Worm (Caenorhabditis elegans): ENCODE measurements around the gene lad-2.
A peak's percentile ranks its signal among the peaks of the same experiment; 100 is the strongest.

Gene lad-2

ce11 chrIV:3012374-3013142 lies 34.3 kb upstream of the lad-2 start, which contains the start of the genes Y54G2A.28 and vrp-1 (continued):
- TF ChIP-seq Y56A3A.18 (GFP tag; IDR thresholded peaks at IDR 0.05): peak; percentile 57; the same call in 1 of the 2 replicates
- TF ChIP-seq hmg-1.2 (GFP tag; IDR thresholded peaks at IDR 0.05): no peak
- TF ChIP-seq lag-1 (GFP tag; IDR thresholded peaks at IDR 0.05): no peak
- TF ChIP-seq atf-7 (tag; optimal IDR thresholded peaks at IDR 0.05): peak; percentile 76
- peak; percentile 57; the same call in 1 of the 2 replicates for TF ChIP-seq let-526 (GFP tag; IDR thresholded peaks at IDR 0.05)
- TF ChIP-seq lin-40 (tag; optimal IDR thresholded peaks at IDR 0.05): peak; percentile 17
- TF ChIP-seq ets-4 (GFP tag; optimal IDR thresholded peaks at IDR 0.05): no peak
- peak; percentile 1 for TF ChIP-seq madf-10 (tag; optimal IDR thresholded peaks at IDR 0.05)
- TF ChIP-seq let-607 (tag; optimal IDR thresholded peaks at IDR 0.05): peak; percentile 94 to 96
- 0 out of 2 replicates have a peak, but pooled peaks have one; percentile 17 for TF ChIP-seq K11D2.4 (GFP tag; IDR thresholded peaks at IDR 0.05)

- TF ChIP-seq hmg-20 (GFP tag; IDR thresholded peaks at IDR 0.05) (no peak), lin-54 (GFP tag; optimal IDR thresholded peaks at IDR 0.05) (peak; percentile 23), mcd-1 (GFP tag; IDR thresholded peaks at IDR 0.05) (peak; percentile 57; the same call in 1 of the 2 replicates)
These were observed 33.4 kb upstream of the lad-2 start for ce11 chrIV:3011647-3012046.

- TF ChIP-seq cebp-2 (GFP tag; IDR thresholded peaks at IDR 0.05) (no peak), F39B2.1 (GFP tag; IDR thresholded peaks at IDR 0.05) (no peak), madf-8 (GFP tag; conservative IDR thresholded peaks at IDR 0.05) (peak; percentile 50; the same call in 1 of the 2 replicates), lin-26 (GFP tag; IDR thresholded peaks at IDR 0.05) (no peak), mxl-1 (tag; optimal IDR thresholded peaks at IDR 0.05) (no peak), hmg-1.2 (GFP tag; IDR thresholded peaks at IDR 0.05) (no peak), lin-35 (GFP tag; optimal IDR thresholded peaks at IDR 0.05) (no peak), rec-8 (tag; optimal IDR thresholded peaks at IDR 0.05) (no peak), D2030.7 (GFP tag; IDR thresholded peaks at IDR 0.05) (peak; percentile 24; the same call in 1 of the 2 replicates), snpc-1.3 (tag; optimal IDR thresholded peaks at IDR 0.05; ENCODE audit: insufficient read depth) (no peak), xnd-1 (tag; optimal IDR thresholded peaks at IDR 0.05) (peak; percentile 50), F33H1.4 (GFP tag; IDR thresholded peaks at IDR 0.05) (peak; percentile 80), hrde-1 (tag; optimal IDR thresholded peaks at IDR 0.05; ENCODE audit: borderline replicate concordance) (no peak), madf-6 (GFP tag; IDR thresholded peaks at IDR 0.05) (peak; percentile 54), lsl-1 (GFP tag; optimal IDR thresholded peaks at IDR 0.05) (peak; percentile 80), Y53G8AR.9 (GFP tag; conservative IDR thresholded peaks at IDR 0.05) (no peak), die-1 (tag; optimal IDR thresholded peaks at IDR 0.05) (no peak), akir-1 (GFP tag; optimal IDR thresholded peaks at IDR 0.05) (no peak), lir-1 (GFP tag; conservative IDR thresholded peaks at IDR 0.05) (no peak)
These were observed 30.5 kb upstream of the lad-2 start, which contains the start of gene Y54G2A.73 for ce11 chrIV:3008828-3009227. Y54G2A.73 (minus strand) TSS chrIV:3008892.

ce11 chrIV:3002807-3003206 lies 24.5 kb upstream of the lad-2 start:
- TF ChIP-seq F57C9.4 (tag; optimal IDR thresholded peaks at IDR 0.05) (no peak), unc-130 (GFP tag; optimal IDR thresholded peaks at IDR 0.05) (no peak), rpc-1 (optimal IDR thresholded peaks at IDR 0.05) (no peak), rpc-1 (tag; optimal IDR thresholded peaks at IDR 0.05) (no peak), egl-18 (GFP tag; IDR thresholded peaks at IDR 0.05) (no peak), F10E7.11 (tag; optimal IDR thresholded peaks at IDR 0.05) (no peak), Y67H2A.10 (GFP tag; conservative IDR thresholded peaks at IDR 0.05) (no peak), egl-44 (GFP tag; IDR thresholded peaks at IDR 0.05) (no peak), ztf-18 (tag; optimal IDR thresholded peaks at IDR 0.05) (no peak), Y53F4B.3 (GFP tag; IDR thresholded peaks at IDR 0.05) (no peak), lir-1 (GFP tag; conservative IDR thresholded peaks at IDR 0.05) (no peak), hmg-20 (GFP tag; IDR thresholded peaks at IDR 0.05) (no peak), madf-8 (GFP tag; conservative IDR thresholded peaks at IDR 0.05) (no peak)
